Worm (Caenorhabditis elegans): ENCODE measurements around the gene T23B12.11.

DNA sequence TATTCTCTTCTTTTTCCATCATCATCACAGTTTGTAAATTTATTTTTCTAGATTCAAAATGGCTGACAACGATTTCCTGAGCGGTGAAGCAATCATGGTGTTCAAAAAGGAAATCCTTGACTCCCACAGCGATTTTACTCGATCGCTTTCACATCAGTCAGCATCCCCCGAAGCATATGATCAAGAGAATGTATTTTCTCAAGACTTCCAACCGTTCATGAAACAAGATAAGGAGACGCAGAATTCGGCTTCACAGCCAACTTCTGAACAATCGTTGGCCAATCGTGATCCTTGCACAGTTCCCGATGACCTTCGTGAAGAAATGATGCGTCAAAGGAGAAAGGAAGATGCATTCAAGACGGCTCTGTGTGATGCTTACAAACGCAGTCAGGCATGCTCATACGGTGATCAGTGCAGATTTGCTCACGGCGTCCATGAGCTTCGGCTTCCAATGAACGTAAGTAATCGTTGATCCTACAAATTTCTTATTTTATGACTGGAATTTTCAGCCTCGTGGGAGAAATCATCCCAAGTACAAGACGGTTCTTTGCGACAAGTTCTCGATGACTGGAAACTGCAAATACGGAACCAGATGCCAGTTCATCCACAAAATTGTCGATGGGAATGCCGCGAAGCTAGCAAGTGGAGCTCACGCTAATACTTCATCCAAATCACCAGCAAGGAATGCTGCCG is 41.0 kb upstream of the T23B12.11 start, which contains the start of gene pos-1:
- TF ChIP-seq pes-1 (GFP tag; IDR thresholded peaks at IDR 0.05): no peak
- TF ChIP-seq aly-1 (tag; optimal IDR thresholded peaks at IDR 0.05): no peak
- TF ChIP-seq ama-1 (optimal IDR thresholded peaks at IDR 0.05): no peak
- no peak for TF ChIP-seq hnd-1 (tag; optimal IDR thresholded peaks at IDR 0.05)
- TF ChIP-seq tra-4 (tag; optimal IDR thresholded peaks at IDR 0.05): no peak
- no peak for TF ChIP-seq tbx-11 (GFP tag; IDR thresholded peaks at IDR 0.05)
- TF ChIP-seq hmbx-1 (tag; optimal IDR thresholded peaks at IDR 0.05): no peak
- no peak for TF ChIP-seq F13C5.2 (tag; optimal IDR thresholded peaks at IDR 0.05)
- no peak for TF ChIP-seq flt-1 (GFP tag; IDR thresholded peaks at IDR 0.05)
- TF ChIP-seq tbx-37 (GFP tag; conservative IDR thresholded peaks at IDR 0.05): no peak

Measured in whole organism, early embryonic.